Fruit fly (Drosophila melanogaster): ENCODE measurements around the gene Qsox4.
A peak's percentile ranks its signal among the peaks of the same experiment; 100 is the strongest.

The Qsox4 gene

DNA sequence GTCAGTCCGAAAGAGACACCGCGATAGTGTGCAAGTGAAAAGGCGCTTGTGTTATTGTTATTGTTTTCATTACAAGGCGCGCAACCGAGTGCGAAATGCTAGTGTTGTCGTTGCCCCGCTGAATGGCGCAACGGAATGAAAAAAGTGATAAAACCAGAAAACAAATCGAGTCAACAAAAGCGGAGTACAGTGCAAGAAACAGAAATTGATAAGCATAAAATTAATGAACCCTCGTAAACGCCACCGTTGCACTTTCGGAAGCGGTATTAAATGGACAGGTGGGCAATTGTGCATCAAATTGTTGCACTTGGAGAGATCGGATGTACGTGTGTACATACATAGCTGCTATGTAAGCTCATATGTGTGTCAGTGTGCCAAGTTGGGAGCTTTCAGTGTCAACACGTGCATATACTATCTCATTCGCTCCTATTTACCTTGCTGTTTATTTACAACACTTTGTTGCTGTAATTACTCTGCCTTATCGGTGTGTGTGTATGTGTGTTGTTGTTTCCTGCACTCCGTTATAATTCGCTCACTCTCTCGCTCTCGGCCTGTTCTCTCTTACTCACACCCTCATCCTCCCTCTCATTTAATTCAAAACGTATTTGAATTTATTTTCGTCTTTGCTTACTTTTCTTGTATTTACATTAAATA lies 20.9 kb downstream of the Qsox4 start (continued):
- TF ChIP-seq sisA (GFP tag; IDR thresholded peaks at IDR 0.05) (no peak), nom (GFP tag; optimal IDR thresholded peaks at IDR 0.05) (peak; percentile 54), CG31441 (GFP tag; IDR thresholded peaks at IDR 0.05) (peak; percentile 34; the same call in 1 of the 2 replicates), CG1647 (GFP tag; optimal IDR thresholded peaks at IDR 0.05) (no peak), al (GFP tag; IDR thresholded peaks at IDR 0.05) (no peak), MTF-1 (GFP tag; optimal IDR thresholded peaks at IDR 0.05; ENCODE audit: borderline replicate concordance) (peak; percentile 95), CG33213 (GFP tag; optimal IDR thresholded peaks at IDR 0.05) (peak; percentile 61), CG13775 (GFP tag; optimal IDR thresholded peaks at IDR 0.05) (no peak), CG16815 (GFP tag; optimal IDR thresholded peaks at IDR 0.05) (no peak), gro (GFP tag; optimal IDR thresholded peaks at IDR 0.05) (no peak), Lpt (GFP tag; optimal IDR thresholded peaks at IDR 0.05) (no peak), tx (GFP tag; optimal IDR thresholded peaks at IDR 0.05) (no peak), CG12104 (GFP tag; optimal IDR thresholded peaks at IDR 0.05) (peak; percentile 79), zen2 (GFP tag; IDR thresholded peaks at IDR 0.05; ENCODE audit: partially characterized antibody) (no peak), nerfin-2 (GFP tag; IDR thresholded peaks at IDR 0.05; ENCODE audit: partially characterized antibody) (no peak), HmgZ (tag; optimal IDR thresholded peaks at IDR 0.05) (peak; percentile 15), CG3163 (GFP tag; optimal IDR thresholded peaks at IDR 0.05) (no peak), CG15269 (tag; optimal IDR thresholded peaks at IDR 0.05) (peak; percentile 2), CG3407 (GFP tag; optimal IDR thresholded peaks at IDR 0.05) (peak; percentile 75), CG4282 (GFP tag; optimal IDR thresholded peaks at IDR 0.05) (no peak), yki (optimal IDR thresholded peaks at IDR 0.05) (no peak), CG1832 (GFP tag; optimal IDR thresholded peaks at IDR 0.05) (no peak), CG3847 (GFP tag; IDR thresholded peaks at IDR 0.05) (no peak), B-H1 (GFP tag; IDR thresholded peaks at IDR 0.05) (no peak), fd3F (GFP tag; optimal IDR thresholded peaks at IDR 0.05) (no peak), dmrt11E (tag; optimal IDR thresholded peaks at IDR 0.05) (no peak), Awh (GFP tag; IDR thresholded peaks at IDR 0.05) (peak; percentile 91), Xrp1 (GFP tag; IDR thresholded peaks at IDR 0.05) (peak; percentile 90), inv (GFP tag; IDR thresholded peaks at IDR 0.05; ENCODE audit: partially characterized antibody) (no peak), CoRest (tag; optimal IDR thresholded peaks at IDR 0.05) (no peak), grn (GFP tag; optimal IDR thresholded peaks at IDR 0.05) (peak; percentile 71), Myb (GFP tag; optimal IDR thresholded peaks at IDR 0.05) (peak; percentile 22), BtbVII (GFP tag; optimal IDR thresholded peaks at IDR 0.05) (no peak), CG31224 (GFP tag; IDR thresholded peaks at IDR 0.05) (0 out of 2 replicates have a peak, but pooled peaks have one; percentile 25), oc (tag; optimal IDR thresholded peaks at IDR 0.05) (no peak), CG1603 (tag; optimal IDR thresholded peaks at IDR 0.05) (peak; percentile 42), psq (GFP tag; optimal IDR thresholded peaks at IDR 0.05) (no peak), Ssrp (tag; optimal IDR thresholded peaks at IDR 0.05) (no peak), tgo (GFP tag; IDR thresholded peaks at IDR 0.05) (peak; percentile 50; the same call in 2 of the 3 replicates), slou (GFP tag; optimal IDR thresholded peaks at IDR 0.05) (no peak), dm (GFP tag; optimal IDR thresholded peaks at IDR 0.05) (no peak), ato (GFP tag; IDR thresholded peaks at IDR 0.05; ENCODE audit: partially characterized antibody) (no peak), NK7.1 (GFP tag; optimal IDR thresholded peaks at IDR 0.05) (no peak), cwo (GFP tag; optimal IDR thresholded peaks at IDR 0.05) (peak; percentile 73), CG10543 (GFP tag; optimal IDR thresholded peaks at IDR 0.05) (peak; percentile 44), Ets65A (GFP tag) (no peak), CG11093 (GFP tag; IDR thresholded peaks at IDR 0.05) (no peak), CG11695 (GFP tag; IDR thresholded peaks at IDR 0.05) (peak; percentile 44; the same call in 1 of the 3 replicates), sens (GFP tag) (peak; percentile 93), Jarid2 (GFP tag; optimal IDR thresholded peaks at IDR 0.05) (peak; percentile 38), C15 (GFP tag; IDR thresholded peaks at IDR 0.05) (no peak)

Data from whole organism, embryonic.